Worm (Caenorhabditis elegans): Measurements from ENCODE around the gene sox-4.

- TF ChIP-seq ama-1 (optimal IDR thresholded peaks at IDR 0.05) = no peak
- no peak for TF ChIP-seq ztf-11 (tag; optimal IDR thresholded peaks at IDR 0.05)
- TF ChIP-seq mdl-1 (tag; optimal IDR thresholded peaks at IDR 0.05) = no peak
- TF ChIP-seq nhr-12 (tag; optimal IDR thresholded peaks at IDR 0.05) = no peak
- no peak for TF ChIP-seq unc-62 (GFP tag; optimal IDR thresholded peaks at IDR 0.05)
- TF ChIP-seq ceh-82 (tag; optimal IDR thresholded peaks at IDR 0.05) = no peak
- no peak for TF ChIP-seq egl-27 (tag; optimal IDR thresholded peaks at IDR 0.05)
- TF ChIP-seq lin-11 (tag; optimal IDR thresholded peaks at IDR 0.05) = no peak
- TF ChIP-seq ceh-16 (tag; optimal IDR thresholded peaks at IDR 0.05) = no peak
- no peak for TF ChIP-seq aly-2 (tag; optimal IDR thresholded peaks at IDR 0.05)
Measured at ce11 chrX:3464309-3465038, 44.3 kb downstream of the sox-4 start.

All from whole organism, L2 larva.